Worm (Caenorhabditis elegans) whole organism, young adult: ENCODE measurements around the gene F08G5.3.

Experiments
- B0336.3 ChIP-seq: fragments of 200-800 bp; sonication (Bioruptor generic); IDR thresholded peaks from 2 replicates; pipeline ENCODE4 v1.3.6; 2022; ENCODE audit warnings: missing genetic modification characterization, missing compliant biosample characterization
- C06A6.2 ChIP-seq: fragments of 200-800 bp; sonication (Bioruptor generic); conservative IDR thresholded peaks from 2 replicates; pipeline ENCODE4 v1.3.6; 2022; ENCODE audit warnings: missing genetic modification characterization, missing compliant biosample characterization
- F10E7.11 ChIP-seq: sonication (generic microtip); optimal IDR thresholded peaks from 2 replicates; lab custom pipeline; 2017; ENCODE audit warnings: mild to moderate bottlenecking, missing genetic modification characterization, moderate library complexity, missing compliant biosample characterization
- F22D6.2 ChIP-seq: sonication (generic microtip); optimal IDR thresholded peaks from 2 replicates; lab custom pipeline; 2016; ENCODE audit warnings: mild to moderate bottlenecking, missing genetic modification characterization, missing compliant biosample characterization
- F23B12.7 ChIP-seq: sonication (generic microtip); optimal IDR thresholded peaks from 2 replicates; lab custom pipeline; 2017; ENCODE audit warnings: missing genetic modification characterization, mild to moderate bottlenecking, missing compliant biosample characterization, antibody characterized with exemption, moderate library complexity; ENCODE audit not compliant: insufficient read depth
- F33H1.4 ChIP-seq: fragments of 200-800 bp; sonication (Bioruptor generic); IDR thresholded peaks from 2 replicates; pipeline ENCODE4 v1.3.6; 2022; ENCODE audit warnings: missing genetic modification reagents, missing genetic modification characterization, missing compliant biosample characterization
- F52B5.7 ChIP-seq: sonication (generic microtip); optimal IDR thresholded peaks from 2 replicates; lab custom pipeline; 2016; ENCODE audit warnings: mild to moderate bottlenecking, missing genetic modification characterization, missing compliant biosample characterization
- F55B11.4 ChIP-seq: sonication (generic microtip); optimal IDR thresholded peaks from 2 replicates; lab custom pipeline; 2016; ENCODE audit warnings: missing compliant biosample characterization, missing genetic modification characterization, borderline replicate concordance; ENCODE audit not compliant: insufficient read depth
- T26A5.8 ChIP-seq: sonication (generic microtip); optimal IDR thresholded peaks from 2 replicates; lab custom pipeline; 2016; ENCODE audit warnings: missing genetic modification characterization, missing compliant biosample characterization
- Y56A3A.18 ChIP-seq: fragments of 200-800 bp; sonication (Bioruptor generic); IDR thresholded peaks from 2 replicates; pipeline ENCODE4 v1.3.6; 2022; ENCODE audit warnings: missing genetic modification reagents, missing genetic modification characterization, missing compliant biosample characterization
- Y95B8A.8 ChIP-seq: fragments of 200-800 bp; sonication (Bioruptor generic); IDR thresholded peaks from 2 replicates; pipeline ENCODE4 v1.3.6; 2022; ENCODE audit warnings: missing genetic modification reagents, missing genetic modification characterization, missing compliant biosample characterization
- akir-1 ChIP-seq: fragments of 200-800 bp; sonication (Bioruptor generic); optimal IDR thresholded peaks from 2 replicates; lab custom pipeline; 2018; ENCODE audit warnings: mild to moderate bottlenecking, missing genetic modification characterization, moderate library complexity, missing compliant biosample characterization
- ama-1 ChIP-seq, 3 experiments: fragments of 150-350 bp in 1 of 3; sonication (generic microtip) in 2 of 3; optimal IDR thresholded peaks; 2 replicates each; lab custom pipeline; 2014 to 2018; ENCODE audit warnings: missing biosample characterization in 2 of 3, missing genetic modification characterization in 2 of 3, missing genetic modification reagents in 2 of 3
- athp-1 ChIP-seq: sonication (generic microtip); optimal IDR thresholded peaks from 2 replicates; lab custom pipeline; 2017; ENCODE audit warnings: mild to moderate bottlenecking, missing genetic modification characterization, missing compliant biosample characterization
- attf-3 ChIP-seq: fragments of 200-800 bp; sonication (Bioruptor generic); conservative IDR thresholded peaks from 2 replicates; pipeline ENCODE4 v1.3.6; 2022; ENCODE audit warnings: missing genetic modification reagents, missing genetic modification characterization, missing compliant biosample characterization
- attf-5 ChIP-seq: fragments of 200-800 bp; sonication (Bioruptor generic); optimal IDR thresholded peaks from 2 replicates; lab custom pipeline; 2018; ENCODE audit warnings: mild to moderate bottlenecking, missing genetic modification characterization, missing compliant biosample characterization
- attf-6 ChIP-seq: fragments of 200-800 bp; sonication (Bioruptor generic); IDR thresholded peaks from 2 replicates; pipeline ENCODE4 v1.3.6; 2022; ENCODE audit warnings: missing genetic modification reagents, missing genetic modification characterization, missing compliant biosample characterization
- bed-2 ChIP-seq: fragments of 200-800 bp; sonication (Bioruptor generic); IDR thresholded peaks from 2 replicates; pipeline ENCODE4 v1.3.6; 2022; ENCODE audit warnings: missing genetic modification reagents, missing genetic modification characterization, missing compliant biosample characterization
- ceh-40 ChIP-seq: fragments of 200-800 bp; sonication (Bioruptor generic); IDR thresholded peaks from 2 replicates; pipeline ENCODE4 v1.3.6; 2022; ENCODE audit warnings: missing genetic modification characterization, missing compliant biosample characterization
- ceh-91 ChIP-seq: fragments of 200-800 bp; sonication (Bioruptor generic); IDR thresholded peaks from 2 replicates; pipeline ENCODE4 v1.3.6; 2022; ENCODE audit warnings: missing genetic modification reagents, missing genetic modification characterization, missing compliant biosample characterization
- die-1 ChIP-seq: sonication (generic microtip); optimal IDR thresholded peaks from 2 replicates; lab custom pipeline; 2016; ENCODE audit warnings: missing genotype, mild to moderate bottlenecking, missing genetic modification characterization, missing compliant biosample characterization
- dpl-1 ChIP-seq: fragments of 150-350 bp; optimal IDR thresholded peaks from 2 replicates; lab custom pipeline; 2014; ENCODE audit warnings: missing biosample characterization, missing genetic modification reagents, missing genetic modification characterization
- egl-44 ChIP-seq: fragments of 200-800 bp; sonication (Bioruptor generic); IDR thresholded peaks from 2 replicates; pipeline ENCODE4 v1.3.6; 2022; ENCODE audit warnings: missing genetic modification reagents, missing genetic modification characterization, missing compliant biosample characterization
- egrh-3 ChIP-seq: fragments of 200-800 bp; sonication (Bioruptor generic); IDR thresholded peaks from 2 replicates; pipeline ENCODE4 v1.3.6; 2022; ENCODE audit warnings: missing genetic modification reagents, missing genetic modification characterization, missing compliant biosample characterization
- ekl-4 ChIP-seq: fragments of 200-800 bp; sonication (Bioruptor generic); IDR thresholded peaks from 2 replicates; pipeline ENCODE4 v1.3.6; 2022; ENCODE audit warnings: missing genetic modification reagents, missing genetic modification characterization, missing compliant biosample characterization
- hmg-1.2 ChIP-seq: fragments of 200-800 bp; sonication (Bioruptor generic); IDR thresholded peaks from 2 replicates; pipeline ENCODE4 v1.3.6; 2022; ENCODE audit warnings: missing genetic modification reagents, missing genetic modification characterization, missing compliant biosample characterization
- hmg-20 ChIP-seq: fragments of 200-800 bp; sonication (Bioruptor generic); IDR thresholded peaks from 2 replicates; pipeline ENCODE4 v1.3.6; 2022; ENCODE audit warnings: missing genetic modification reagents, missing genetic modification characterization, missing compliant biosample characterization
- hsf-1 ChIP-seq: fragments of 200-800 bp; sonication (Bioruptor generic); IDR thresholded peaks from 2 replicates; pipeline ENCODE4 v1.3.6; 2022; ENCODE audit warnings: missing genetic modification reagents, missing genetic modification characterization, missing compliant biosample characterization
- lin-40 ChIP-seq: sonication (generic microtip); optimal IDR thresholded peaks from 2 replicates; lab custom pipeline; 2016; ENCODE audit warnings: missing genetic modification characterization, mild to moderate bottlenecking, missing compliant biosample characterization, missing genotype, missing genetic modification reagents
- lsl-1 ChIP-seq: fragments of 200-800 bp; sonication (Bioruptor generic); optimal IDR thresholded peaks from 2 replicates; lab custom pipeline; 2018; ENCODE audit warnings: mild to moderate bottlenecking, missing genetic modification characterization, moderate library complexity, missing compliant biosample characterization
- lsy-27 ChIP-seq: sonication (generic microtip); optimal IDR thresholded peaks from 2 replicates; lab custom pipeline; 2017; ENCODE audit warnings: missing genetic modification characterization, mild to moderate bottlenecking, missing compliant biosample characterization, antibody characterized with exemption, missing genotype, borderline replicate concordance; ENCODE audit not compliant: insufficient read depth
- madf-6 ChIP-seq: fragments of 200-800 bp; sonication (Bioruptor generic); IDR thresholded peaks from 2 replicates; pipeline ENCODE4 v1.3.6; 2022; ENCODE audit warnings: missing genetic modification reagents, missing genetic modification characterization, missing compliant biosample characterization
- madf-8 ChIP-seq: fragments of 200-800 bp; sonication (Bioruptor generic); conservative IDR thresholded peaks from 2 replicates; pipeline ENCODE4 v1.3.6; 2022; ENCODE audit warnings: missing genetic modification reagents, missing genetic modification characterization, missing compliant biosample characterization
- mel-28 ChIP-seq: sonication (generic microtip); optimal IDR thresholded peaks from 2 replicates; lab custom pipeline; 2016; ENCODE audit warnings: borderline replicate concordance, mild to moderate bottlenecking, missing genetic modification characterization, missing compliant biosample characterization
- nhr-179 ChIP-seq: sonication (generic microtip); optimal IDR thresholded peaks from 2 replicates; lab custom pipeline; 2016; ENCODE audit warnings: mild to moderate bottlenecking, missing genetic modification characterization, missing compliant biosample characterization
- nhr-27 ChIP-seq: fragments of 200-800 bp; sonication (Bioruptor generic); optimal IDR thresholded peaks from 2 replicates; lab custom pipeline; 2018; ENCODE audit warnings: mild to moderate bottlenecking, missing genetic modification characterization, moderate library complexity, missing compliant biosample characterization
- nhr-90 ChIP-seq: sonication (generic microtip); optimal IDR thresholded peaks from 2 replicates; lab custom pipeline; 2016; ENCODE audit warnings: missing genotype, mild to moderate bottlenecking, missing genetic modification characterization, missing compliant biosample characterization
- rpc-1 ChIP-seq, 2 experiments: fragments of 150-350 bp in 1 of 2; sonication (generic microtip) in 1 of 2; optimal IDR thresholded peaks; 2 replicates each; lab custom pipeline; 2014 to 2018; ENCODE audit warnings: missing biosample characterization in 1 of 2, missing genetic modification characterization in 1 of 2, missing genetic modification reagents in 1 of 2, missing genotype in 1 of 2
- sdz-38 ChIP-seq: sonication (generic microtip); optimal IDR thresholded peaks from 2 replicates; lab custom pipeline; 2016; ENCODE audit warnings: missing genotype, missing genetic modification characterization, missing compliant biosample characterization
- snpc-1.3 ChIP-seq: sonication (generic microtip); optimal IDR thresholded peaks from 2 replicates; lab custom pipeline; 2017; ENCODE audit warnings: missing genetic modification characterization, mild to moderate bottlenecking, missing compliant biosample characterization, antibody characterized with exemption, moderate library complexity, missing genotype, missing genetic modification reagents; ENCODE audit not compliant: insufficient read depth
- snpc-4 ChIP-seq, 5 experiments: fragments of 150-350 bp in 1 of 5; sonication (generic microtip) in 4 of 5; optimal IDR thresholded peaks; 2 replicates each; lab custom pipeline; 2014 to 2018; ENCODE audit warnings: missing genetic modification characterization in 5 of 5, missing biosample characterization in 3 of 5, antibody characterized with exemption in 2 of 5, mild to moderate bottlenecking in 2 of 5, missing compliant biosample characterization in 2 of 5, missing genotype in 2 of 5, moderate library complexity in 2 of 5, missing genetic modification reagents in 1 of 5
- sptf-2 ChIP-seq: fragments of 200-800 bp; sonication (Bioruptor generic); optimal IDR thresholded peaks from 2 replicates; lab custom pipeline; 2018; ENCODE audit warnings: mild to moderate bottlenecking, missing genetic modification characterization, missing compliant biosample characterization
- xnd-1 ChIP-seq: sonication (generic microtip); optimal IDR thresholded peaks from 2 replicates; lab custom pipeline; 2016; ENCODE audit warnings: missing genotype, missing genetic modification reagents, missing genetic modification characterization, missing compliant biosample characterization
- zim-3 ChIP-seq: sonication (generic microtip); optimal IDR thresholded peaks from 2 replicates; lab custom pipeline; 2017; ENCODE audit warnings: mild to moderate bottlenecking, missing genetic modification characterization, moderate library complexity, missing compliant biosample characterization
- ztf-25 ChIP-seq: fragments of 200-800 bp; sonication (Bioruptor generic); IDR thresholded peaks from 2 replicates; pipeline ENCODE4 v1.3.6; 2022; ENCODE audit warnings: missing genetic modification reagents, missing genetic modification characterization, missing compliant biosample characterization
- ztf-6 ChIP-seq: fragments of 200-800 bp; sonication (Bioruptor generic); IDR thresholded peaks from 2 replicates; pipeline ENCODE4 v1.3.6; 2022; ENCODE audit warnings: missing genetic modification reagents, missing genetic modification characterization, missing compliant biosample characterization

The F08G5.3 gene

ce11 chrIV:12417536-12418195 lies at the start of gene F08G5.3 (continued):
- TF ChIP-seq snpc-1.3 (tag; lab: Kevin White, UChicago) (peak; percentile 74), F55B11.4 (tag; lab: Kevin White, UChicago) (no peak), snpc-4 (GFP tag; optimal IDR thresholded peaks at IDR 0.05; lab: Kevin White, UChicago) (peak; percentile 82), snpc-4 (tag; optimal IDR thresholded peaks at IDR 0.05; lab: Kevin White, UChicago) (peak; percentile 14 to 81 (median 64)), egl-44 (peak; percentile 27; the same call in 1 of the 2 replicates), zim-3 (tag; lab: Kevin White, UChicago) (peak; percentile 73), attf-5 (GFP tag; lab: Kevin White, UChicago) (peak; percentile 63), rpc-1 (optimal IDR thresholded peaks at IDR 0.05; lab: Kevin White, UChicago) (peak; percentile 95), rpc-1 (tag; optimal IDR thresholded peaks at IDR 0.05; lab: Kevin White, UChicago) (peak; percentile 95), nhr-90 (tag; lab: Kevin White, UChicago) (peak; percentile 77), sdz-38 (tag; lab: Kevin White, UChicago) (no peak), die-1 (tag; lab: Kevin White, UChicago) (peak; percentile 89), F52B5.7 (peak; percentile 43), Y56A3A.18 (GFP tag; lab: Robert Waterston, UW) (0 out of 2 replicates have a peak, but pooled peaks have one; percentile 62), nhr-27 (no peak), F10E7.11 (tag; lab: Kevin White, UChicago) (no peak), dpl-1 (GFP tag; lab: Kevin White, UChicago) (peak; percentile 9), xnd-1 (tag; lab: Kevin White, UChicago) (no peak), ekl-4 (0 out of 2 replicates have a peak, but pooled peaks have one; percentile 46), B0336.3 (GFP tag; lab: Robert Waterston, UW) (no peak), hmg-1.2 (GFP tag; lab: Robert Waterston, UW) (peak; percentile 67), ama-1 (optimal IDR thresholded peaks at IDR 0.05; lab: Kevin White, UChicago) (no peak), ama-1 (GFP tag; optimal IDR thresholded peaks at IDR 0.05; lab: Kevin White, UChicago) (peak; percentile 70 to 73), athp-1 (peak; percentile 58), attf-6 (peak; percentile 75), ceh-91 (no peak), ztf-6 (GFP tag; lab: Robert Waterston, UW) (no peak), T26A5.8 (peak; percentile 45), ztf-25 (GFP tag; lab: Robert Waterston, UW) (peak; percentile 94), madf-6 (GFP tag; lab: Robert Waterston, UW) (peak; percentile 43; the same call in 1 of the 2 replicates), F33H1.4 (GFP tag; lab: Robert Waterston, UW) (peak; percentile 52; the same call in 1 of the 2 replicates), akir-1 (GFP tag; lab: Kevin White, UChicago) (no peak), nhr-179 (tag; lab: Kevin White, UChicago) (no peak), F22D6.2 (peak; percentile 16)

DNA sequence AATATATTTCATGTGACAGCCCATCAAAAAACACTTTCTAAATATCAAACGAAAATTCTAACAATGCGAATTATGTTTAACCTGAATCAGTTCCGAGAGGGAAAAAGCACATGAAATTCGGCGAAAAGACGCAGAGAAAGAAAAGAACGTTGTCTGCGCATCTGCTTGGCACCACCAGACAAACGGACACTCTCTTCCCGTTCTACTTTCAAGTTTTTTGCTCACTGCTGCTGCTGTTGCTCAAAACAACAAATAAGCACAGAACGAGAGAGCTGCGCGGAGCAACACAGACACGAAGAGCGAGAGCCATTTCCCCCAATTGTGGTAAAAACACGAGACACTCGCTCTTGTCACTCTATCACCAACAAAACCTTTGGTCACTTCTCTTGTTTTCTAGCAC lies 47.4 kb upstream of the F08G5.3 start:
- TF ChIP-seq attf-3 (GFP tag; lab: Robert Waterston, UW), result no peak
- TF ChIP-seq C06A6.2 (GFP tag; lab: Robert Waterston, UW), result no peak
- no peak for TF ChIP-seq lin-40 (tag; lab: Kevin White, UChicago)
- no peak for TF ChIP-seq ceh-40 (GFP tag; lab: Robert Waterston, UW)
- TF ChIP-seq hsf-1, result no peak
- no peak for TF ChIP-seq madf-8
- no peak for TF ChIP-seq egrh-3 (GFP tag; lab: Robert Waterston, UW)
- no peak for TF ChIP-seq lsy-27
- TF ChIP-seq Y95B8A.8 (GFP tag; lab: Robert Waterston, UW), result no peak
- TF ChIP-seq hmg-20 (GFP tag; lab: Robert Waterston, UW), result no peak
- no peak for TF ChIP-seq sptf-2 (GFP tag; lab: Kevin White, UChicago)
- TF ChIP-seq ztf-25 (GFP tag; lab: Robert Waterston, UW), result no peak
- TF ChIP-seq lsl-1 (GFP tag; lab: Kevin White, UChicago), result no peak
- TF ChIP-seq nhr-27, result no peak
- TF ChIP-seq mel-28 (tag; lab: Kevin White, UChicago), result no peak
- no peak for TF ChIP-seq ekl-4
- no peak for TF ChIP-seq F10E7.11 (tag; lab: Kevin White, UChicago)
- TF ChIP-seq bed-2 (GFP tag; lab: Robert Waterston, UW), result no peak
- TF ChIP-seq F23B12.7 (tag; lab: Kevin White, UChicago), result no peak
